Fruit fly (Drosophila melanogaster) whole organism, adult: ENCODE measurements around the gene ds.

ENCODE experiments used
- CG11617 ChIP-seq: fragments of 200-800 bp; sonication (Bioruptor generic); optimal IDR thresholded peaks from 2 replicates; lab custom pipeline; 2017; ENCODE audit warnings: mild to moderate bottlenecking, missing biosample characterization, missing genetic modification reagents, missing genetic modification characterization
- CG12768 ChIP-seq: fragments of 200-800 bp; sonication (Bioruptor generic); optimal IDR thresholded peaks from 2 replicates; lab custom pipeline; 2017; ENCODE audit warnings: missing biosample characterization, missing genetic modification characterization, mild to moderate bottlenecking, moderate library complexity, missing genetic modification reagents
- CG14711 ChIP-seq: fragments of 200-800 bp; sonication (Bioruptor generic); optimal IDR thresholded peaks from 2 replicates; lab custom pipeline; 2018; ENCODE audit warnings: missing biosample characterization, mild to moderate bottlenecking, missing genetic modification characterization, moderate library complexity
- CG1620 ChIP-seq: fragments of 200-800 bp; sonication (Bioruptor generic); optimal IDR thresholded peaks from 2 replicates; lab custom pipeline; 2016; ENCODE audit warnings: missing biosample characterization, missing genetic modification characterization
- CG33017 ChIP-seq: fragments of 200-800 bp; sonication (Bioruptor generic); optimal IDR thresholded peaks from 2 replicates; lab custom pipeline; 2018; ENCODE audit warnings: missing biosample characterization, mild to moderate bottlenecking, missing genetic modification characterization, moderate library complexity
- CG5204 ChIP-seq: fragments of 200-800 bp; sonication (Bioruptor generic); optimal IDR thresholded peaks from 2 replicates; lab custom pipeline; 2016; ENCODE audit warnings: missing biosample characterization, missing genetic modification characterization
- Clk ChIP-seq: fragments of 200-800 bp; sonication (Bioruptor generic); optimal IDR thresholded peaks from 2 replicates; lab custom pipeline; 2017; ENCODE audit warnings: missing biosample characterization, missing genetic modification characterization
- cic ChIP-seq: fragments of 200-800 bp; sonication (Bioruptor generic); optimal IDR thresholded peaks from 2 replicates; lab custom pipeline; 2017; ENCODE audit warnings: missing biosample characterization, mild to moderate bottlenecking, missing genetic modification characterization, moderate library complexity
- cnc ChIP-seq, 2 experiments: fragments of >200 bp; optimal IDR thresholded peaks; 2 replicates each; lab custom pipeline; 2017
- kay ChIP-seq: fragments of 200-800 bp; sonication (Bioruptor generic); peaks from one replicate; lab custom pipeline; 2016; ENCODE audit warnings: missing biosample characterization, missing genetic modification characterization, borderline replicate concordance
- tj ChIP-seq: fragments of 200-800 bp; sonication (Bioruptor generic); optimal IDR thresholded peaks from 3 replicates; lab custom pipeline; 2017; ENCODE audit warnings: missing biosample characterization, mild to moderate bottlenecking, missing genetic modification characterization, moderate library complexity

DNA sequence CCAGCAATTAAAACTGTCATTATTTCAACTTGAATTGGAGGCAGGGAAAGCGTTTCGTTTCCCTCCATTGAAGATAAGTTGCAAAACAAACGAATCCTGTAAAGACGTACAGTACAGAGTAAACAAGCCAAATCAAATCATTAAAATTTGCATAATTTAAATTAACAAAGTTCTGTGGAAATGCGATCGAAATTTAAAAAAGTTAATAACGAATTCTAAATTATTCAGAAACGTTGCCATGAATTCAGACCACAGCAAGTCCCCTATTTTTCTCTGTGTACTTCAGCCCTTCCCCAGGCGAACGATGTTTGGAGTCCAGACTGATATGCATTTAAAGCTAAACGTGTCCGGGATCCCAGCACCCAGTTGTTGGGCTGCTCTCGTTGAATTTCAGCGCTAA, 56.8 kb downstream of the ds start:
- no peak for TF ChIP-seq cic (GFP tag; lab: Kevin White, UChicago)
- no peak for TF ChIP-seq kay (GFP tag; lab: Kevin White, UChicago)
- TF ChIP-seq CG1620 (GFP tag; lab: Kevin White, UChicago) = no peak
- TF ChIP-seq CG12768 (GFP tag; lab: Kevin White, UChicago) = no peak
- TF ChIP-seq CG11617 (GFP tag; lab: Kevin White, UChicago) = no peak
- no peak for TF ChIP-seq CG5204
- no peak for TF ChIP-seq CG14711 (tag; lab: Kevin White, UChicago)
- TF ChIP-seq Clk (GFP tag; lab: Kevin White, UChicago) = no peak
- no peak for TF ChIP-seq CG33017 (tag; lab: Kevin White, UChicago)
- TF ChIP-seq tj (GFP tag; lab: Kevin White, UChicago) = no peak
- TF ChIP-seq cnc (optimal IDR thresholded peaks at IDR 0.05; lab: Kevin White, UChicago) = no peak
